Fruit fly (Drosophila melanogaster) whole organism, embryonic: ENCODE data around the gene cerv.
A peak's percentile ranks its signal among the peaks of the same experiment; 100 is the strongest.

ENCODE experiments used
- Ada2b ChIP-seq: fragments of 200-800 bp; sonication (Bioruptor generic); IDR thresholded peaks from 2 replicates; pipeline ENCODE4 v1.3.6; 2022; ENCODE audit warnings: missing biosample characterization, missing genetic modification characterization
- Atf6 ChIP-seq: fragments of 200-800 bp; sonication (Bioruptor generic); IDR thresholded peaks from 2 replicates; pipeline ENCODE4 v1.3.6; 2022; ENCODE audit warnings: missing biosample characterization, missing genetic modification characterization
- BEAF-32 ChIP-seq: fragments of 200-800 bp; sonication (Bioruptor generic); optimal IDR thresholded peaks from 3 replicates; lab custom pipeline; 2017; ENCODE audit warnings: missing biosample characterization, missing genetic modification characterization, mild to moderate bottlenecking, moderate library complexity, missing genetic modification reagents
- Bgb ChIP-seq: fragments of 200-800 bp; sonication (Bioruptor generic); IDR thresholded peaks from 2 replicates; pipeline ENCODE4 v1.3.6; 2022; ENCODE audit warnings: missing biosample characterization, missing genetic modification characterization; ENCODE audit not compliant: partially characterized antibody
- CG10147 ChIP-seq: fragments of 200-800 bp; sonication (Bioruptor generic); optimal IDR thresholded peaks from 2 replicates; lab custom pipeline; 2019; ENCODE audit warnings: missing biosample characterization, mild to moderate bottlenecking, missing genetic modification characterization, moderate library complexity
- CG10209 ChIP-seq: fragments of 200-800 bp; sonication (Bioruptor generic); optimal IDR thresholded peaks from 3 replicates; lab custom pipeline; 2017; ENCODE audit warnings: missing biosample characterization, mild to moderate bottlenecking, missing genetic modification characterization, missing genetic modification reagents
- CG10654 ChIP-seq: fragments of 200-800 bp; sonication (Bioruptor generic); optimal IDR thresholded peaks from 2 replicates; lab custom pipeline; 2016; ENCODE audit warnings: missing biosample characterization, missing genetic modification characterization
- CG11093 ChIP-seq: fragments of 200-800 bp; sonication (Bioruptor generic); IDR thresholded peaks from 3 replicates; pipeline ENCODE4 v1.3.6; 2022; ENCODE audit warnings: missing biosample characterization, missing genetic modification characterization
- CG12219 ChIP-seq: fragments of 200-800 bp; sonication (Bioruptor generic); optimal IDR thresholded peaks from 3 replicates; lab custom pipeline; 2018; ENCODE audit warnings: missing biosample characterization, mild to moderate bottlenecking, missing genetic modification characterization
- CG12391 ChIP-seq: fragments of 200-800 bp; sonication (Bioruptor generic); optimal IDR thresholded peaks from 3 replicates; lab custom pipeline; 2018; ENCODE audit warnings: missing biosample characterization, mild to moderate bottlenecking, missing genetic modification characterization, moderate library complexity
- CG15269 ChIP-seq: fragments of 200-800 bp; sonication (Bioruptor generic); optimal IDR thresholded peaks from 2 replicates; lab custom pipeline; 2018; ENCODE audit warnings: missing biosample characterization, mild to moderate bottlenecking, missing genetic modification characterization, moderate library complexity
- CG18476 ChIP-seq: fragments of 200-800 bp; sonication (Bioruptor generic); optimal IDR thresholded peaks from 2 replicates; lab custom pipeline; 2016; ENCODE audit warnings: missing biosample characterization, mild to moderate bottlenecking, missing genetic modification characterization
- CG2116 ChIP-seq: fragments of 200-800 bp; sonication (Bioruptor generic); optimal IDR thresholded peaks from 3 replicates; lab custom pipeline; 2018; ENCODE audit warnings: missing biosample characterization, mild to moderate bottlenecking, missing genetic modification characterization
- CG2875 ChIP-seq: fragments of 200-800 bp; sonication (Bioruptor generic); optimal IDR thresholded peaks from 2 replicates; lab custom pipeline; 2017; ENCODE audit warnings: missing biosample characterization, mild to moderate bottlenecking, missing genetic modification characterization, missing genetic modification reagents
- CG2889 ChIP-seq: fragments of 200-800 bp; sonication (Bioruptor generic); IDR thresholded peaks from 3 replicates; pipeline ENCODE4 v1.3.6; 2022; ENCODE audit warnings: missing biosample characterization, missing genetic modification characterization
- CG30431 ChIP-seq: fragments of 200-800 bp; sonication (Bioruptor generic); optimal IDR thresholded peaks from 2 replicates; lab custom pipeline; 2017; ENCODE audit warnings: missing biosample characterization, missing genetic modification characterization
- CG4282 ChIP-seq: fragments of 200-800 bp; sonication (Bioruptor generic); optimal IDR thresholded peaks from 2 replicates; lab custom pipeline; 2016; ENCODE audit warnings: missing biosample characterization, missing genetic modification characterization
- CG43689 ChIP-seq: fragments of 200-800 bp; sonication (Bioruptor generic); IDR thresholded peaks from 2 replicates; pipeline ENCODE4 v1.3.6; 2022; ENCODE audit warnings: missing biosample characterization, missing genetic modification characterization
- CG7357 ChIP-seq: fragments of 200-800 bp; sonication (Bioruptor generic); IDR thresholded peaks from 3 replicates; pipeline ENCODE4 v1.3.6; 2022; ENCODE audit warnings: missing biosample characterization, missing genetic modification characterization
- CG7987 ChIP-seq: fragments of 200-800 bp; sonication (Bioruptor generic); optimal IDR thresholded peaks from 2 replicates; lab custom pipeline; 2018; ENCODE audit warnings: missing biosample characterization, mild to moderate bottlenecking, missing genetic modification characterization, moderate library complexity
- Dfd ChIP-seq, 2 experiments: fragments of >200 bp; optimal IDR thresholded peaks; 2 replicates each; lab custom pipeline; 2017; ENCODE audit warnings: missing biosample characterization in 2 of 2, missing genetic modification characterization in 2 of 2
- ERR ChIP-seq: fragments of 200-800 bp; sonication (Bioruptor generic); optimal IDR thresholded peaks from 2 replicates; lab custom pipeline; 2016; ENCODE audit warnings: missing biosample characterization, missing genetic modification characterization
- Elba2 ChIP-seq: fragments of 200-800 bp; sonication (Bioruptor generic); optimal IDR thresholded peaks from 3 replicates; lab custom pipeline; 2016; ENCODE audit warnings: missing biosample characterization, missing genetic modification characterization
- Gsc ChIP-seq: fragments of 200-800 bp; sonication (Bioruptor generic); IDR thresholded peaks from 2 replicates; pipeline ENCODE4 v1.3.6; 2022; ENCODE audit warnings: missing biosample characterization, missing genetic modification characterization
- H15 ChIP-seq: fragments of 200-800 bp; sonication (Bioruptor generic); IDR thresholded peaks from 3 replicates; pipeline ENCODE4 v1.3.6; 2022; ENCODE audit warnings: missing biosample characterization, missing genetic modification characterization
- Hmr ChIP-seq: fragments of 200-800 bp; sonication (Bioruptor generic); optimal IDR thresholded peaks from 3 replicates; lab custom pipeline; 2017; ENCODE audit warnings: mild to moderate bottlenecking, missing biosample characterization, missing genetic modification reagents, missing genetic modification characterization
- MTF-1 ChIP-seq: fragments of 200-800 bp; sonication (Bioruptor generic); optimal IDR thresholded peaks from 2 replicates; lab custom pipeline; 2018; ENCODE audit warnings: missing biosample characterization, mild to moderate bottlenecking, missing genetic modification characterization, borderline replicate concordance
- Mad ChIP-seq: fragments of 200-800 bp; sonication (Bioruptor generic); optimal IDR thresholded peaks from 2 replicates; lab custom pipeline; 2016; ENCODE audit warnings: missing biosample characterization, missing genetic modification characterization
- Meics ChIP-seq: fragments of 200-800 bp; sonication (Bioruptor generic); optimal IDR thresholded peaks from 2 replicates; lab custom pipeline; 2017; ENCODE audit warnings: missing biosample characterization, mild to moderate bottlenecking, missing genetic modification characterization
- Myb ChIP-seq: fragments of 200-800 bp; sonication (Bioruptor generic); optimal IDR thresholded peaks from 2 replicates; lab custom pipeline; 2016; ENCODE audit warnings: missing biosample characterization, missing genetic modification characterization
- Nf-YC ChIP-seq: fragments of 200-800 bp; optimal IDR thresholded peaks from 3 replicates; lab custom pipeline; 2019; ENCODE audit warnings: missing biosample characterization, mild to moderate bottlenecking, missing genetic modification characterization, moderate library complexity
- Tbp ChIP-seq: fragments of >200 bp; optimal IDR thresholded peaks from 2 replicates; lab custom pipeline; 2018; ENCODE audit warnings: missing biosample characterization, missing genetic modification characterization
- ase ChIP-seq: fragments of 200-800 bp; sonication (Bioruptor generic); IDR thresholded peaks from 3 replicates; pipeline ENCODE4 v1.3.6; 2022; ENCODE audit warnings: missing biosample characterization, missing genetic modification characterization
- bsh ChIP-seq, 2 experiments: fragments of 200-800 bp; sonication (Bioruptor generic); optimal IDR thresholded peaks; 2 replicates each; lab custom pipeline; 2017 to 2018; ENCODE audit warnings: mild to moderate bottlenecking in 2 of 2, missing biosample characterization in 2 of 2, missing genetic modification characterization in 2 of 2, moderate library complexity in 1 of 2
- caup ChIP-seq: fragments of 200-800 bp; sonication (Bioruptor generic); optimal IDR thresholded peaks from 3 replicates; lab custom pipeline; 2017; ENCODE audit warnings: missing biosample characterization, mild to moderate bottlenecking, missing genetic modification characterization, moderate library complexity; ENCODE audit not compliant: severe bottlenecking
- cwo ChIP-seq: fragments of 200-800 bp; sonication (Bioruptor generic); optimal IDR thresholded peaks from 3 replicates; lab custom pipeline; 2017; ENCODE audit warnings: missing biosample characterization, missing genetic modification characterization, mild to moderate bottlenecking, moderate library complexity, missing genetic modification reagents
- dmrt11E ChIP-seq: fragments of 200-800 bp; sonication (Bioruptor generic); optimal IDR thresholded peaks from 3 replicates; lab custom pipeline; 2018; ENCODE audit warnings: missing biosample characterization, mild to moderate bottlenecking, missing genetic modification characterization, moderate library complexity
- en ChIP-seq: fragments of 200-800 bp; sonication (Bioruptor generic); optimal IDR thresholded peaks from 2 replicates; lab custom pipeline; 2016; ENCODE audit warnings: missing biosample characterization, missing genetic modification characterization
- fd3F ChIP-seq: fragments of 200-800 bp; sonication (Bioruptor generic); optimal IDR thresholded peaks from 2 replicates; lab custom pipeline; 2018; ENCODE audit warnings: missing biosample characterization, mild to moderate bottlenecking, missing genetic modification characterization, moderate library complexity
- gem ChIP-seq: fragments of 200-800 bp; sonication (Bioruptor generic); optimal IDR thresholded peaks from 2 replicates; lab custom pipeline; 2019; ENCODE audit warnings: missing biosample characterization, mild to moderate bottlenecking, missing genetic modification characterization, moderate library complexity
- grn ChIP-seq: fragments of 200-800 bp; sonication (Bioruptor generic); optimal IDR thresholded peaks from 3 replicates; lab custom pipeline; 2017; ENCODE audit warnings: missing biosample characterization, missing genetic modification characterization
- ham ChIP-seq: fragments of 200-800 bp; sonication (Bioruptor generic); IDR thresholded peaks from 2 replicates; pipeline ENCODE4 v1.3.6; 2022; ENCODE audit warnings: missing biosample characterization, missing genetic modification characterization
- hkb ChIP-seq, 2 experiments: fragments of 200-800 bp in 1 of 2; fragments of >200 bp in 1 of 2; sonication (Bioruptor generic) in 1 of 2; IDR thresholded peaks in 1 of 2; optimal IDR thresholded peaks in 1 of 2; 2 replicates each; pipeline versions ENCODE4 v1.3.6 to Lab custom; 2017 to 2022; ENCODE audit warnings: missing biosample characterization in 1 of 2, missing genetic modification characterization in 1 of 2
- jigr1 ChIP-seq: fragments of 200-800 bp; sonication (Bioruptor generic); IDR thresholded peaks from 3 replicates; pipeline ENCODE4 v1.3.6; 2022; ENCODE audit warnings: missing biosample characterization, missing genetic modification characterization
- kah ChIP-seq: fragments of 200-800 bp; sonication (Bioruptor generic); optimal IDR thresholded peaks from 2 replicates; lab custom pipeline; 2018; ENCODE audit warnings: missing biosample characterization, mild to moderate bottlenecking, missing genetic modification characterization
- lilli ChIP-seq: fragments of 200-800 bp; sonication (Bioruptor generic); optimal IDR thresholded peaks from 3 replicates; lab custom pipeline; 2016; ENCODE audit warnings: missing biosample characterization, missing genetic modification characterization
- lola ChIP-seq, 3 experiments: fragments of >200 bp in 2 of 3; fragments of 200-800 bp in 1 of 3; sonication (Bioruptor generic) in 1 of 3; optimal IDR thresholded peaks; 2 replicates each; lab custom pipeline; 2017 to 2019; ENCODE audit warnings: missing biosample characterization in 3 of 3, missing genetic modification characterization in 3 of 3, mild to moderate bottlenecking in 1 of 3, moderate library complexity in 1 of 3
- oc ChIP-seq: fragments of 200-800 bp; sonication (Bioruptor generic); optimal IDR thresholded peaks from 2 replicates; lab custom pipeline; 2018; ENCODE audit warnings: missing biosample characterization, mild to moderate bottlenecking, missing genetic modification characterization, moderate library complexity
- phol ChIP-seq: fragments of 200-800 bp; sonication (Bioruptor generic); optimal IDR thresholded peaks from 3 replicates; lab custom pipeline; 2018; ENCODE audit warnings: missing biosample characterization, mild to moderate bottlenecking, missing genetic modification characterization, moderate library complexity
- sim ChIP-seq: fragments of 200-800 bp; sonication (Bioruptor generic); IDR thresholded peaks from 2 replicates; pipeline ENCODE4 v1.3.6; 2022; ENCODE audit warnings: missing biosample characterization, missing genetic modification characterization

Gene cerv

dm6 chrX:15554256-15554678, 23.7 kb downstream of the cerv start, which contains the start of gene Ac13E (continued):
- peak; percentile 81 for TF ChIP-seq CG10147 (GFP tag; lab: Kevin White, UChicago)
- TF ChIP-seq kah (GFP tag; lab: Kevin White, UChicago) = peak; percentile 80
- TF ChIP-seq Tbp (GFP tag; lab: Kevin White, UChicago) = no peak
- TF ChIP-seq CG2116 = peak; percentile 67
- TF ChIP-seq CG30431 = peak; percentile 79
- TF ChIP-seq ERR (GFP tag; lab: Kevin White, UChicago) = peak; percentile 34
- TF ChIP-seq CG4282 (GFP tag; lab: Kevin White, UChicago) = peak; percentile 90
- 0 out of 2 replicates have a peak, but pooled peaks have one; percentile 49 for TF ChIP-seq CG43689 (GFP tag; lab: Robert Waterston, UW)
- TF ChIP-seq Bgb (GFP tag; lab: Robert Waterston, UW) = peak; percentile 58
- peak; percentile 87 for TF ChIP-seq CG18476 (GFP tag; lab: Kevin White, UChicago)
- TF ChIP-seq ham (GFP tag; lab: Robert Waterston, UW) = peak; percentile 52; the same call in 1 of the 2 replicates
- TF ChIP-seq Dfd (GFP tag; optimal IDR thresholded peaks at IDR 0.05; lab: Kevin White, UChicago) = no peak
- peak; percentile 75 for TF ChIP-seq ase (GFP tag; lab: Robert Waterston, UW)
- peak; percentile 94 for TF ChIP-seq Hmr (GFP tag; lab: Kevin White, UChicago)
- peak; percentile 92 for TF ChIP-seq Mad (GFP tag; lab: Kevin White, UChicago)
- TF ChIP-seq oc (tag; lab: Kevin White, UChicago) = peak; percentile 75
- peak; percentile 78 for TF ChIP-seq jigr1 (GFP tag; lab: Robert Waterston, UW)
- peak; percentile 89 for TF ChIP-seq CG2875 (GFP tag; lab: Kevin White, UChicago)
- TF ChIP-seq Elba2 (GFP tag; lab: Kevin White, UChicago) = peak; percentile 41
- peak; percentile 84 for TF ChIP-seq CG12219
- peak; percentile 10 for TF ChIP-seq en (GFP tag; lab: Kevin White, UChicago)
- peak; percentile 91 for TF ChIP-seq CG12391 (tag; lab: Kevin White, UChicago)
- peak; percentile 77 for TF ChIP-seq CG10654 (GFP tag; lab: Kevin White, UChicago)
- TF ChIP-seq fd3F (GFP tag; lab: Kevin White, UChicago) = peak; percentile 84
- TF ChIP-seq Atf6 (GFP tag; lab: Robert Waterston, UW) = peak; percentile 86; the same call in 1 of the 2 replicates
- TF ChIP-seq lilli (GFP tag; lab: Kevin White, UChicago) = peak; percentile 94
- TF ChIP-seq H15 = peak; percentile 75
- peak; percentile 89 for TF ChIP-seq dmrt11E (tag; lab: Kevin White, UChicago)
- peak; percentile 34 for TF ChIP-seq grn (GFP tag; lab: Kevin White, UChicago)
- peak; percentile 85 for TF ChIP-seq cwo (GFP tag; lab: Kevin White, UChicago)
- TF ChIP-seq CG7987 = peak; percentile 26
- peak; percentile 92 for TF ChIP-seq Meics (GFP tag; lab: Kevin White, UChicago)
- TF ChIP-seq Myb (GFP tag; lab: Kevin White, UChicago) = peak; percentile 57
- TF ChIP-seq caup = peak; percentile 90
- peak; percentile 81 for TF ChIP-seq CG7357
- no peak for TF ChIP-seq hkb (optimal IDR thresholded peaks at IDR 0.05; lab: Kevin White, UChicago)
- peak; percentile 93 for TF ChIP-seq hkb (GFP tag; IDR thresholded peaks at IDR 0.05; lab: Robert Waterston, UW)
- peak; percentile 90 for TF ChIP-seq CG10209 (GFP tag; lab: Kevin White, UChicago)

dm6 chrX:15552472-15552888, 25.5 kb downstream of the cerv start:
- TF ChIP-seq BEAF-32 (GFP tag; lab: Kevin White, UChicago) = no peak
- TF ChIP-seq phol (tag; lab: Kevin White, UChicago) = peak; percentile 13
- TF ChIP-seq Gsc (GFP tag; lab: Robert Waterston, UW) = no peak
- TF ChIP-seq Ada2b (GFP tag; lab: Robert Waterston, UW) = no peak
- no peak for TF ChIP-seq sim (GFP tag; lab: Robert Waterston, UW)
- TF ChIP-seq dmrt11E (tag; lab: Kevin White, UChicago) = peak; percentile 20
- TF ChIP-seq bsh (GFP tag; optimal IDR thresholded peaks at IDR 0.05; lab: Kevin White, UChicago) = peak; percentile 8 to 23
- TF ChIP-seq gem (tag; lab: Kevin White, UChicago) = peak; percentile 23
- peak in 1 of 3 experiments; percentile 31 for TF ChIP-seq lola (GFP tag; optimal IDR thresholded peaks at IDR 0.05; lab: Kevin White, UChicago)
- no peak for TF ChIP-seq CG15269
- TF ChIP-seq CG11093 (GFP tag; lab: Robert Waterston, UW) = no peak
- TF ChIP-seq CG2889 = no peak
- TF ChIP-seq Nf-YC (tag; lab: Kevin White, UChicago) = no peak
- no peak for TF ChIP-seq MTF-1 (GFP tag; lab: Kevin White, UChicago)
